Worm (Caenorhabditis elegans) whole organism, L3 larva: ENCODE measurements around the gene Y62H9A.3.

Experiments used
- aly-2 ChIP-seq: fragments of 150-350 bp; optimal IDR thresholded peaks from 2 replicates; lab custom pipeline; 2014; ENCODE audit warnings: missing biosample characterization, missing genetic modification characterization
- ama-1 ChIP-seq: fragments of 150-350 bp; optimal IDR thresholded peaks from 2 replicates; lab custom pipeline; 2018
- ceh-82 ChIP-seq: fragments of 150-350 bp; optimal IDR thresholded peaks from 2 replicates; lab custom pipeline; 2014; ENCODE audit warnings: missing biosample characterization, missing genetic modification characterization
- egl-27 ChIP-seq: sonication (generic microtip); optimal IDR thresholded peaks from 4 replicates; lab custom pipeline; 2017; ENCODE audit warnings: missing biosample characterization, missing genetic modification reagents, missing genetic modification characterization
- elt-3 ChIP-seq, 3 experiments: fragments of 150-350 bp in 1 of 3; sonication (generic microtip) in 2 of 3; optimal IDR thresholded peaks; 2 replicates in 2 of 3; 4 replicates in 1 of 3; lab custom pipeline; 2014 to 2017; ENCODE audit warnings: missing biosample characterization in 3 of 3, missing genetic modification characterization in 3 of 3
- nhr-23 ChIP-seq: fragments of 150-350 bp; optimal IDR thresholded peaks from 2 replicates; lab custom pipeline; 2014; ENCODE audit warnings: missing biosample characterization, missing genetic modification reagents, missing genetic modification characterization
- nhr-237 ChIP-seq: fragments of 150-350 bp; optimal IDR thresholded peaks from 2 replicates; lab custom pipeline; 2014; ENCODE audit warnings: missing biosample characterization, missing genetic modification characterization
- nhr-28 ChIP-seq: fragments of 150-350 bp; optimal IDR thresholded peaks from 2 replicates; lab custom pipeline; 2014; ENCODE audit warnings: missing biosample characterization, missing genetic modification characterization
- nhr-76 ChIP-seq: fragments of 150-350 bp; sonication (generic microtip); optimal IDR thresholded peaks from 5 replicates; lab custom pipeline; 2014; ENCODE audit warnings: missing biosample characterization, missing genetic modification characterization
- pha-4 ChIP-seq: fragments of 150-350 bp; optimal IDR thresholded peaks from 2 replicates; lab custom pipeline; 2014; ENCODE audit warnings: missing biosample characterization, missing genetic modification reagents, missing genetic modification characterization
- skn-1 ChIP-seq: fragments of 150-350 bp; optimal IDR thresholded peaks from 2 replicates; lab custom pipeline; 2014; ENCODE audit warnings: missing biosample characterization, missing genetic modification characterization
- snpc-4 ChIP-seq: fragments of 150-350 bp; optimal IDR thresholded peaks from 2 replicates; lab custom pipeline; 2014; ENCODE audit warnings: missing biosample characterization, missing genetic modification characterization

DNA sequence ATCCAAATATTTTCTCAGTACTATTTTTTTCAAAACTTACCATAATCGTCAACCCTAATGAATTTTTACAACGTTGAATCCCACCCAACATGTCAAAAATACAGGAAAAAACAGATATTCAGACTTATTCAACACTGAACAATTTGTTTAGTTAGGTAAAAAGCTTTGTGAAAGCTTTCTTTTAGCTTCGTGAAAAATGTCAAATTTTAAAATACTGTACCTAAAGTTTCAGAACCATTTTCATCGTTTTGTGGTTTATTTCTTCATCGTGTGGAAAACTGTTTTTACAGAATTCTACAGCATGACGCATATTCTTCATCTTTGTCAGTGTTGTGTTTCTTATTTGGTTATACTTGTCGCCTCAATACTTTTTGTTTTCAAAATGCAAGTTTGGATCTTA is 29.2 kb downstream of the Y62H9A.3 start, which contains the start of gene F54F7.14:
- TF ChIP-seq ama-1 (lab: Kevin White, UChicago) (no peak), pha-4 (tag; lab: Kevin White, UChicago) (no peak), snpc-4 (tag; lab: Kevin White, UChicago) (no peak), egl-27 (tag; lab: Kevin White, UChicago) (no peak), aly-2 (tag; lab: Kevin White, UChicago) (no peak), elt-3 (tag; optimal IDR thresholded peaks at IDR 0.05; lab: Kevin White, UChicago) (no peak), nhr-23 (tag; lab: Kevin White, UChicago) (no peak), nhr-76 (tag; lab: Kevin White, UChicago) (no peak), ceh-82 (tag; lab: Kevin White, UChicago) (no peak), nhr-237 (no peak), nhr-28 (no peak), skn-1 (no peak)
